Fruit fly (Drosophila melanogaster): Measurements from ENCODE around the gene CG7910.

Gene CG7910

dm6 chr3R:8106909-8107841 lies 20.1 kb downstream of the CG7910 start (continued):
- peak; percentile 7 for TF ChIP-seq CG11762 (GFP tag; optimal IDR thresholded peaks at IDR 0.05; ENCODE audit: insufficient read depth)

dm6 chr3R:8108770-8109169 lies 21.7 kb downstream of the CG7910 start:
- TF ChIP-seq Ets21C (GFP tag; optimal IDR thresholded peaks at IDR 0.05): no peak
- peak; percentile 63 for TF ChIP-seq fkh (GFP tag; optimal IDR thresholded peaks at IDR 0.05)
- TF ChIP-seq dsx (GFP tag; optimal IDR thresholded peaks at IDR 0.05; ENCODE audit: poor library complexity, severe bottlenecking): peak; percentile 4
- no peak for TF ChIP-seq Sox15 (GFP tag; optimal IDR thresholded peaks at IDR 0.05)
- peak; percentile 4 to 42 for TF ChIP-seq ss (GFP tag; optimal IDR thresholded peaks at IDR 0.05)
- TF ChIP-seq dac (GFP tag; optimal IDR thresholded peaks at IDR 0.05): no peak
- TF ChIP-seq vri (GFP tag; optimal IDR thresholded peaks at IDR 0.05): peak; percentile 35
- TF ChIP-seq achi (GFP tag; optimal IDR thresholded peaks at IDR 0.05): no peak
- no peak for TF ChIP-seq esn (GFP tag; optimal IDR thresholded peaks at IDR 0.05)

dm6 chr3R:8109782-8110181 lies 22.7 kb downstream of the CG7910 start:
- TF ChIP-seq CG1621 (tag; optimal IDR thresholded peaks at IDR 0.05) (no peak), Lpt (GFP tag; optimal IDR thresholded peaks at IDR 0.05) (no peak), dsx (GFP tag; optimal IDR thresholded peaks at IDR 0.05; ENCODE audit: poor library complexity, severe bottlenecking) (no peak), Gug (GFP tag; IDR thresholded peaks at IDR 0.05) (no peak), fkh (GFP tag; optimal IDR thresholded peaks at IDR 0.05) (peak; percentile 1), CG7368 (GFP tag; optimal IDR thresholded peaks at IDR 0.05) (no peak), svp (GFP tag) (peak; percentile 60), Eip93F (GFP tag; optimal IDR thresholded peaks at IDR 0.05) (peak; percentile 34)

dm6 chr3R:8110198-8110642 lies 23.2 kb downstream of the CG7910 start:
- TF ChIP-seq Hr4 (GFP tag; optimal IDR thresholded peaks at IDR 0.05) (peak; percentile 85), CG10669 (GFP tag; optimal IDR thresholded peaks at IDR 0.05) (no peak), net (GFP tag; optimal IDR thresholded peaks at IDR 0.05) (peak; percentile 60), CG8319 (GFP tag; optimal IDR thresholded peaks at IDR 0.05) (no peak), Sox15 (GFP tag; optimal IDR thresholded peaks at IDR 0.05) (no peak), CG8119 (GFP tag; IDR thresholded peaks at IDR 0.05) (peak; percentile 82), Smox (GFP tag; optimal IDR thresholded peaks at IDR 0.05) (peak; percentile 1), fkh (GFP tag; optimal IDR thresholded peaks at IDR 0.05) (no peak), CG9139 (GFP tag; optimal IDR thresholded peaks at IDR 0.05) (no peak), Ets96B (tag; optimal IDR thresholded peaks at IDR 0.05) (peak; percentile 26), Met (GFP tag; optimal IDR thresholded peaks at IDR 0.05) (no peak), Sox14 (GFP tag; optimal IDR thresholded peaks at IDR 0.05) (peak; percentile 47), cyc (GFP tag; optimal IDR thresholded peaks at IDR 0.05) (no peak), dac (GFP tag; optimal IDR thresholded peaks at IDR 0.05) (peak; percentile 46), svp (GFP tag) (no peak), Eip75B (GFP tag; optimal IDR thresholded peaks at IDR 0.05) (peak; percentile 46), ss (GFP tag; optimal IDR thresholded peaks at IDR 0.05) (no peak), Eip93F (GFP tag; optimal IDR thresholded peaks at IDR 0.05) (no peak), CG4318 (GFP tag; optimal IDR thresholded peaks at IDR 0.05) (peak; percentile 54), CG11294 (GFP tag; IDR thresholded peaks at IDR 0.05) (no peak; the same call in 1 of the 2 replicates), acj6 (GFP tag; optimal IDR thresholded peaks at IDR 0.05) (peak; percentile 17), salr (GFP tag; optimal IDR thresholded peaks at IDR 0.05) (peak in 1 of 2 experiments; percentile 48), CG1621 (tag; optimal IDR thresholded peaks at IDR 0.05) (no peak), Blimp-1 (GFP tag; optimal IDR thresholded peaks at IDR 0.05) (no peak), vri (GFP tag; optimal IDR thresholded peaks at IDR 0.05) (no peak), Lpt (GFP tag; optimal IDR thresholded peaks at IDR 0.05) (peak; percentile 69), CG8632 (GFP tag; optimal IDR thresholded peaks at IDR 0.05) (no peak), pdm3 (GFP tag; optimal IDR thresholded peaks at IDR 0.05) (peak; percentile 57), fd85E (GFP tag; optimal IDR thresholded peaks at IDR 0.05) (no peak), spab (GFP tag; optimal IDR thresholded peaks at IDR 0.05) (no peak), CG34406 (GFP tag; optimal IDR thresholded peaks at IDR 0.05) (no peak), CG6163 (GFP tag; IDR thresholded peaks at IDR 0.05) (peak; percentile 81), CG11902 (GFP tag; optimal IDR thresholded peaks at IDR 0.05) (no peak), CG31627 (GFP tag; optimal IDR thresholded peaks at IDR 0.05) (peak; percentile 6), lz (GFP tag; optimal IDR thresholded peaks at IDR 0.05) (peak; percentile 3)
